Fruit fly (Drosophila melanogaster): ENCODE data around the gene dl.

Gene dl

dm6 chr2L:17452624-17453023 lies 2.5 kb upstream of the dl start, which contains the start of gene CG5050:
CG5050 (plus strand) TSS chr2L:17452924.
- TF ChIP-seq CG16815 (GFP tag; optimal IDR thresholded peaks at IDR 0.05): no peak

dm6 chr2L:17452084-17452483 lies 1.9 kb upstream of the dl start:
- peak; percentile 38 for TF ChIP-seq cwo (GFP tag; optimal IDR thresholded peaks at IDR 0.05)
- TF ChIP-seq Hey (tag; optimal IDR thresholded peaks at IDR 0.05): peak; percentile 92
- peak; percentile 50 for TF ChIP-seq sens (GFP tag)
- no peak for TF ChIP-seq gt (GFP tag; IDR thresholded peaks at IDR 0.05)
- no peak for TF ChIP-seq CG4820 (GFP tag; optimal IDR thresholded peaks at IDR 0.05)

dm6 chr2L:17450505-17451415 lies 596 bp upstream of the dl start:
- TF ChIP-seq H2.0 (GFP tag; IDR thresholded peaks at IDR 0.05): 0 out of 2 replicates have a peak, but pooled peaks have one; percentile 4
- no peak for TF ChIP-seq CG1832 (GFP tag; optimal IDR thresholded peaks at IDR 0.05)
- peak; percentile 49 for TF ChIP-seq CG15011 (GFP tag; optimal IDR thresholded peaks at IDR 0.05)
- peak; percentile 74 for TF ChIP-seq PHDP (tag; optimal IDR thresholded peaks at IDR 0.05)
- peak; percentile 51 for TF ChIP-seq abd-A (tag; optimal IDR thresholded peaks at IDR 0.05)
- TF ChIP-seq unpg (GFP tag; optimal IDR thresholded peaks at IDR 0.05): peak; percentile 76
- peak in 1 of 2 experiments; percentile 48 for TF ChIP-seq bsh (GFP tag; optimal IDR thresholded peaks at IDR 0.05)
- peak; percentile 9 to 53 for TF ChIP-seq Pdp1 (GFP tag; optimal IDR thresholded peaks at IDR 0.05)
- peak; percentile 75 for TF ChIP-seq CG10147 (GFP tag; optimal IDR thresholded peaks at IDR 0.05)
- TF ChIP-seq CG1603 (tag; optimal IDR thresholded peaks at IDR 0.05): peak; percentile 32
- TF ChIP-seq CG8944 (GFP tag; optimal IDR thresholded peaks at IDR 0.05): no peak
- TF ChIP-seq nom (GFP tag; optimal IDR thresholded peaks at IDR 0.05): peak; percentile 33
- no peak for TF ChIP-seq twi (tag; optimal IDR thresholded peaks at IDR 0.05)
- no peak for TF ChIP-seq chif (GFP tag; optimal IDR thresholded peaks at IDR 0.05)
- peak; percentile 69 for TF ChIP-seq stc (GFP tag; IDR thresholded peaks at IDR 0.05)
- peak; percentile 69 for TF ChIP-seq Dek (tag; optimal IDR thresholded peaks at IDR 0.05)
- no peak for TF ChIP-seq cg (GFP tag; optimal IDR thresholded peaks at IDR 0.05)
- TF ChIP-seq Asciz (GFP tag; optimal IDR thresholded peaks at IDR 0.05): peak; percentile 60
- no peak for TF ChIP-seq corto (GFP tag; optimal IDR thresholded peaks at IDR 0.05)
- TF ChIP-seq Hmr (GFP tag; optimal IDR thresholded peaks at IDR 0.05): peak; percentile 74
- TF ChIP-seq Trl (optimal IDR thresholded peaks at IDR 0.05): peak in 1 of 2 experiments; percentile 25
- TF ChIP-seq Trl (GFP tag; optimal IDR thresholded peaks at IDR 0.05): peak; percentile 51
- TF ChIP-seq CoRest (tag; optimal IDR thresholded peaks at IDR 0.05): peak; percentile 77
- TF ChIP-seq dpn (GFP tag; optimal IDR thresholded peaks at IDR 0.05): peak; percentile 29 to 45
- no peak for TF ChIP-seq btn (GFP tag; optimal IDR thresholded peaks at IDR 0.05)
- TF ChIP-seq CG8290 (GFP tag; optimal IDR thresholded peaks at IDR 0.05): no peak
- TF ChIP-seq CG8290 (tag; optimal IDR thresholded peaks at IDR 0.05): peak in 1 of 2 experiments; percentile 47
- no peak for TF ChIP-seq pfk (GFP tag; optimal IDR thresholded peaks at IDR 0.05)
- TF ChIP-seq CG10267 (tag; optimal IDR thresholded peaks at IDR 0.05): peak; percentile 35
- no peak for TF ChIP-seq Stat92E (GFP tag; optimal IDR thresholded peaks at IDR 0.05)
- no peak for TF ChIP-seq chn (GFP tag; optimal IDR thresholded peaks at IDR 0.05)
- no peak for TF ChIP-seq CTCF (GFP tag; optimal IDR thresholded peaks at IDR 0.05)
- no peak for TF ChIP-seq CG9932 (GFP tag; IDR thresholded peaks at IDR 0.05)
- TF ChIP-seq Abd-B (GFP tag; optimal IDR thresholded peaks at IDR 0.05): peak; percentile 2
- no peak for TF ChIP-seq peb (GFP tag; IDR thresholded peaks at IDR 0.05)
- TF ChIP-seq zen2 (GFP tag; IDR thresholded peaks at IDR 0.05; ENCODE audit: partially characterized antibody): no peak
- no peak for TF ChIP-seq dm (GFP tag; optimal IDR thresholded peaks at IDR 0.05)
- TF ChIP-seq Bteb2 (GFP tag; optimal IDR thresholded peaks at IDR 0.05): peak; percentile 56
- TF ChIP-seq CG18262 (tag; optimal IDR thresholded peaks at IDR 0.05): peak; percentile 70
- TF ChIP-seq sens (GFP tag): peak; percentile 90
